Fruit fly (Drosophila melanogaster): ENCODE measurements around the gene CG8814.
A peak's percentile ranks its signal among the peaks of the same experiment; 100 is the strongest.

dm6 chr2L:2885503-2886225, 11.0 kb downstream of the CG8814 start, which contains the start of the genes NTPase and lilli:
- TF ChIP-seq EcR (GFP tag; optimal IDR thresholded peaks at IDR 0.05) (peak; percentile 17), CG15710 (tag; optimal IDR thresholded peaks at IDR 0.05) (no peak), CG14655 (GFP tag; optimal IDR thresholded peaks at IDR 0.05) (peak; percentile 38), CG17806 (tag; optimal IDR thresholded peaks at IDR 0.05) (no peak), Ets98B (GFP tag; IDR thresholded peaks at IDR 0.05) (peak; percentile 25; the same call in 1 of the 2 replicates), CG8301 (tag; optimal IDR thresholded peaks at IDR 0.05) (no peak), Pif1A (GFP tag; optimal IDR thresholded peaks at IDR 0.05) (peak; percentile 53)
